Worm (Caenorhabditis elegans): ENCODE measurements around the gene npr-3.

- TF ChIP-seq W03F9.2 (tag; optimal IDR thresholded peaks at IDR 0.05) (no peak), him-1 (tag; optimal IDR thresholded peaks at IDR 0.05) (no peak)
Observed at ce11 chrIV:11503654-11504053, 43.9 kb downstream of the npr-3 start.
